Fruit fly (Drosophila melanogaster): Measurements from ENCODE around the gene CG4950.

DNA sequence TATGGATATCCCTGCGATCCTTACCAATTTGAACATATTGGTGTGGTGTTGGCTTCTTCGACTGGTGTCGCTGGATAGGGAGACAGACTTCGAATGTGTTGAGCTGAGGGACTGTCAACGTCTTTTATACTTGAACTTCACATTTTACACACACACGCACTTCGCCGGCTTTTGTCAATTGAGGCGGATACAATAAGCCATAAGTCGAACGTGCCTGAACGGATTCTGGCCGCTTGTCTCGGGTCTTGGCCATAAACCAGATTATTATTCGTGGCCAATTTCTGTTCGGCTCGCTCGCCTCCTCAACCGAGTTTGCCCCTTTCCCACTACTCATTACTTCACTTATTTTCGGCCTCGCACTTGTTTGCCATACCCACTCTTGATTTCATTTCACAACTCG, 35.1 kb upstream of the CG4950 start, which contains the start of gene CG13044:
- TF ChIP-seq Clk (GFP tag; optimal IDR thresholded peaks at IDR 0.05) (no peak), CG1620 (GFP tag; optimal IDR thresholded peaks at IDR 0.05) (no peak), CG7045 (GFP tag; optimal IDR thresholded peaks at IDR 0.05) (no peak)

Measured in whole organism, adult.